Fruit fly (Drosophila melanogaster) whole organism, embryonic: ENCODE data around the gene CG2267.

ENCODE experiments used
- Adf1 ChIP-seq: fragments of 200-800 bp; sonication (Bioruptor generic); IDR thresholded peaks from 2 replicates; pipeline ENCODE4 v1.3.6; 2022; ENCODE audit warnings: missing biosample characterization, missing genetic modification characterization
- BEAF-32 ChIP-seq: fragments of 200-800 bp; sonication (Bioruptor generic); optimal IDR thresholded peaks from 3 replicates; lab custom pipeline; 2017; ENCODE audit warnings: missing biosample characterization, missing genetic modification characterization, mild to moderate bottlenecking, moderate library complexity, missing genetic modification reagents
- CG10267 ChIP-seq: fragments of 200-800 bp; sonication (Bioruptor generic); optimal IDR thresholded peaks from 2 replicates; lab custom pipeline; 2018; ENCODE audit warnings: missing biosample characterization, mild to moderate bottlenecking, missing genetic modification characterization, moderate library complexity
- CG12071 ChIP-seq: fragments of 200-800 bp; sonication (Bioruptor generic); optimal IDR thresholded peaks from 3 replicates; lab custom pipeline; 2018; ENCODE audit warnings: missing biosample characterization, mild to moderate bottlenecking, missing genetic modification characterization
- CG12104 ChIP-seq: fragments of 200-800 bp; sonication (Bioruptor generic); optimal IDR thresholded peaks from 3 replicates; lab custom pipeline; 2016; ENCODE audit warnings: missing biosample characterization, missing genetic modification characterization
- CG12236 ChIP-seq: fragments of 200-800 bp; sonication (Bioruptor generic); optimal IDR thresholded peaks from 2 replicates; lab custom pipeline; 2016; ENCODE audit warnings: missing biosample characterization, missing genetic modification characterization
- CG12391 ChIP-seq: fragments of 200-800 bp; sonication (Bioruptor generic); optimal IDR thresholded peaks from 3 replicates; lab custom pipeline; 2018; ENCODE audit warnings: missing biosample characterization, mild to moderate bottlenecking, missing genetic modification characterization, moderate library complexity
- CG13296 ChIP-seq: fragments of 200-800 bp; sonication (Bioruptor generic); optimal IDR thresholded peaks from 3 replicates; lab custom pipeline; 2018; ENCODE audit warnings: missing biosample characterization, mild to moderate bottlenecking, missing genetic modification characterization
- CG15514 ChIP-seq: fragments of 200-800 bp; sonication (Bioruptor generic); optimal IDR thresholded peaks from 3 replicates; lab custom pipeline; 2017; ENCODE audit warnings: missing biosample characterization, missing genetic modification characterization, mild to moderate bottlenecking, moderate library complexity, missing genetic modification reagents
- CG17186 ChIP-seq: fragments of 200-800 bp; sonication (Bioruptor generic); optimal IDR thresholded peaks from 3 replicates; lab custom pipeline; 2017; ENCODE audit warnings: missing biosample characterization, missing genetic modification reagents, missing genetic modification characterization
- CG32767 ChIP-seq: fragments of 200-800 bp; sonication (Bioruptor generic); IDR thresholded peaks from 2 replicates; pipeline ENCODE4 v1.3.6; 2022; ENCODE audit warnings: missing biosample characterization, missing genetic modification characterization
- CG33557 ChIP-seq: fragments of 200-800 bp; sonication (Bioruptor generic); optimal IDR thresholded peaks from 2 replicates; lab custom pipeline; 2019; ENCODE audit warnings: missing biosample characterization, mild to moderate bottlenecking, missing genetic modification characterization, moderate library complexity
- CG42726 ChIP-seq: fragments of 200-800 bp; sonication (Bioruptor generic); IDR thresholded peaks from 2 replicates; pipeline ENCODE4 v1.3.6; 2022; ENCODE audit warnings: missing biosample characterization, missing genetic modification characterization; ENCODE audit not compliant: partially characterized antibody
- CG5180 ChIP-seq: fragments of 200-800 bp; sonication (Bioruptor generic); optimal IDR thresholded peaks from 3 replicates; lab custom pipeline; 2017; ENCODE audit warnings: missing biosample characterization, missing genetic modification characterization, mild to moderate bottlenecking, moderate library complexity, missing genetic modification reagents
- CG7928 ChIP-seq: fragments of 200-800 bp; sonication (Bioruptor generic); optimal IDR thresholded peaks from 2 replicates; lab custom pipeline; 2017; ENCODE audit warnings: missing biosample characterization, mild to moderate bottlenecking, missing genetic modification characterization
- CG8944 ChIP-seq: fragments of 200-800 bp; sonication (Bioruptor generic); optimal IDR thresholded peaks from 3 replicates; lab custom pipeline; 2016; ENCODE audit warnings: missing biosample characterization, missing genetic modification characterization
- CTCF ChIP-seq: fragments of 200-800 bp; sonication (Bioruptor generic); optimal IDR thresholded peaks from 2 replicates; lab custom pipeline; 2017; ENCODE audit warnings: missing biosample characterization, mild to moderate bottlenecking, missing genetic modification characterization, moderate library complexity
- D19A ChIP-seq: fragments of 200-800 bp; optimal IDR thresholded peaks from 3 replicates; lab custom pipeline; 2019; ENCODE audit warnings: missing biosample characterization, mild to moderate bottlenecking, missing genetic modification characterization, moderate library complexity
- Dbx ChIP-seq: fragments of 200-800 bp; sonication (Bioruptor generic); IDR thresholded peaks from 3 replicates; pipeline ENCODE4 v1.3.6; 2022; ENCODE audit warnings: missing biosample characterization, missing genetic modification characterization
- Dref ChIP-seq: fragments of 200-800 bp; sonication (Bioruptor generic); IDR thresholded peaks from 2 replicates; pipeline ENCODE4 v1.3.6; 2022; ENCODE audit warnings: missing biosample characterization, missing genetic modification characterization
- Hr78 ChIP-seq, 2 experiments: fragments of 200-800 bp in 1 of 2; fragments of >200 bp in 1 of 2; sonication (Bioruptor generic) in 1 of 2; optimal IDR thresholded peaks; 2 replicates each; lab custom pipeline; 2017 to 2019; ENCODE audit warnings: missing biosample characterization in 2 of 2, missing genetic modification characterization in 2 of 2, mild to moderate bottlenecking in 1 of 2, moderate library complexity in 1 of 2
- Max ChIP-seq: fragments of 200-800 bp; sonication (Bioruptor generic); optimal IDR thresholded peaks from 2 replicates; lab custom pipeline; 2016; ENCODE audit warnings: missing biosample characterization, mild to moderate bottlenecking, missing genetic modification characterization
- Med ChIP-seq: fragments of 200-800 bp; sonication (Bioruptor generic); peaks from one replicate; lab custom pipeline; 2016; ENCODE audit warnings: missing biosample characterization, missing genetic modification characterization, mild to moderate bottlenecking, inconsistent platforms, moderate library complexity
- Myb ChIP-seq: fragments of 200-800 bp; sonication (Bioruptor generic); optimal IDR thresholded peaks from 2 replicates; lab custom pipeline; 2016; ENCODE audit warnings: missing biosample characterization, missing genetic modification characterization
- Pdp1 ChIP-seq, 2 experiments: fragments of 200-800 bp; sonication (Bioruptor generic); optimal IDR thresholded peaks; 3 replicates each; lab custom pipeline; 2016; ENCODE audit warnings: missing biosample characterization in 2 of 2, missing genetic modification characterization in 2 of 2, mild to moderate bottlenecking in 1 of 2, moderate library complexity in 1 of 2
- Sry-δ ChIP-seq: fragments of 200-800 bp; sonication (Bioruptor generic); optimal IDR thresholded peaks from 2 replicates; lab custom pipeline; 2016; ENCODE audit warnings: missing biosample characterization, missing genetic modification characterization
- Xbp1 ChIP-seq: fragments of 200-800 bp; sonication (Bioruptor generic); optimal IDR thresholded peaks from 3 replicates; lab custom pipeline; 2016; ENCODE audit warnings: missing biosample characterization, mild to moderate bottlenecking, missing genetic modification characterization
- amos ChIP-seq: fragments of 200-800 bp; sonication (Bioruptor generic); IDR thresholded peaks from 2 replicates; pipeline ENCODE4 v1.3.6; 2022; ENCODE audit warnings: missing biosample characterization, missing genetic modification characterization; ENCODE audit not compliant: partially characterized antibody
- bigmax ChIP-seq: fragments of 200-800 bp; sonication (Bioruptor generic); optimal IDR thresholded peaks from 2 replicates; lab custom pipeline; 2018; ENCODE audit warnings: missing biosample characterization, mild to moderate bottlenecking, missing genetic modification characterization
- croc ChIP-seq: fragments of 200-800 bp; sonication (Bioruptor generic); conservative IDR thresholded peaks from 3 replicates; pipeline ENCODE4 v1.3.6; 2022; ENCODE audit warnings: missing biosample characterization, missing genetic modification characterization
- crol ChIP-seq: fragments of 200-800 bp; sonication (Bioruptor generic); IDR thresholded peaks from 2 replicates; pipeline ENCODE4 v1.3.6; 2022; ENCODE audit warnings: missing biosample characterization, missing genetic modification characterization
- cwo ChIP-seq: fragments of 200-800 bp; sonication (Bioruptor generic); optimal IDR thresholded peaks from 3 replicates; lab custom pipeline; 2017; ENCODE audit warnings: missing biosample characterization, missing genetic modification characterization, mild to moderate bottlenecking, moderate library complexity, missing genetic modification reagents
- dati ChIP-seq: fragments of 200-800 bp; sonication (Bioruptor generic); IDR thresholded peaks from 2 replicates; pipeline ENCODE4 v1.3.6; 2022; ENCODE audit warnings: missing biosample characterization, missing genetic modification characterization
- ems ChIP-seq: fragments of 200-800 bp; sonication (Bioruptor generic); optimal IDR thresholded peaks from 3 replicates; lab custom pipeline; 2016; ENCODE audit warnings: missing biosample characterization, missing genetic modification characterization
- en ChIP-seq: fragments of 200-800 bp; sonication (Bioruptor generic); optimal IDR thresholded peaks from 2 replicates; lab custom pipeline; 2016; ENCODE audit warnings: missing biosample characterization, missing genetic modification characterization
- fu2 ChIP-seq: fragments of 200-800 bp; sonication (Bioruptor generic); optimal IDR thresholded peaks from 2 replicates; lab custom pipeline; 2016; ENCODE audit warnings: missing biosample characterization, missing genetic modification characterization
- gcm ChIP-seq: fragments of 200-800 bp; sonication (Bioruptor generic); optimal IDR thresholded peaks from 2 replicates; lab custom pipeline; 2019; ENCODE audit warnings: missing biosample characterization, mild to moderate bottlenecking, missing genetic modification characterization, moderate library complexity
- grau ChIP-seq: fragments of 200-800 bp; optimal IDR thresholded peaks from 3 replicates; lab custom pipeline; 2019; ENCODE audit warnings: missing biosample characterization, mild to moderate bottlenecking, missing genetic modification characterization, moderate library complexity
- grn ChIP-seq: fragments of 200-800 bp; sonication (Bioruptor generic); optimal IDR thresholded peaks from 3 replicates; lab custom pipeline; 2017; ENCODE audit warnings: missing biosample characterization, missing genetic modification characterization
- ind ChIP-seq: fragments of 200-800 bp; sonication (Bioruptor generic); optimal IDR thresholded peaks from 3 replicates; lab custom pipeline; 2016; ENCODE audit warnings: missing biosample characterization, missing genetic modification characterization
- pan ChIP-seq, 4 experiments: fragments of >200 bp in 3 of 4; fragments of 200-800 bp in 1 of 4; sonication (Bioruptor generic) in 1 of 4; optimal IDR thresholded peaks in 3 of 4; IDR thresholded peaks in 1 of 4; 2 replicates each; pipeline versions ENCODE4 v1.3.6 to Lab custom; 2017 to 2022; ENCODE audit warnings: missing biosample characterization in 2 of 4, missing genetic modification characterization in 2 of 4, mixed read lengths in 1 of 4
- pnt ChIP-seq: fragments of 200-800 bp; sonication (Bioruptor generic); optimal IDR thresholded peaks from 3 replicates; lab custom pipeline; 2016; ENCODE audit warnings: missing biosample characterization, missing genetic modification characterization
- prd ChIP-seq, 3 experiments: fragments of >200 bp in 2 of 3; fragments of 200-800 bp in 1 of 3; sonication (Bioruptor generic) in 1 of 3; optimal IDR thresholded peaks in 2 of 3; IDR thresholded peaks in 1 of 3; 2 replicates in 2 of 3; 3 replicates in 1 of 3; pipeline versions ENCODE4 v1.3.6 to Lab custom; 2017 to 2022; ENCODE audit warnings: missing biosample characterization in 1 of 3, missing genetic modification characterization in 1 of 3
- pzg ChIP-seq: fragments of 200-800 bp; sonication (Bioruptor generic); optimal IDR thresholded peaks from 3 replicates; lab custom pipeline; 2018; ENCODE audit warnings: missing biosample characterization, mild to moderate bottlenecking, missing genetic modification characterization, moderate library complexity
- stwl ChIP-seq: fragments of 200-800 bp; sonication (Bioruptor generic); optimal IDR thresholded peaks from 3 replicates; lab custom pipeline; 2018; ENCODE audit warnings: missing biosample characterization, mild to moderate bottlenecking, missing genetic modification characterization, moderate library complexity
- wor ChIP-seq: fragments of 200-800 bp; sonication (Bioruptor generic); IDR thresholded peaks from 2 replicates; pipeline ENCODE4 v1.3.6; 2022; ENCODE audit warnings: missing biosample characterization, missing genetic modification characterization
- zf30C ChIP-seq: fragments of 200-800 bp; sonication (Bioruptor generic); optimal IDR thresholded peaks from 3 replicates; lab custom pipeline; 2018; ENCODE audit warnings: missing biosample characterization, mild to moderate bottlenecking, missing genetic modification characterization

CG2267 gene

DNA sequence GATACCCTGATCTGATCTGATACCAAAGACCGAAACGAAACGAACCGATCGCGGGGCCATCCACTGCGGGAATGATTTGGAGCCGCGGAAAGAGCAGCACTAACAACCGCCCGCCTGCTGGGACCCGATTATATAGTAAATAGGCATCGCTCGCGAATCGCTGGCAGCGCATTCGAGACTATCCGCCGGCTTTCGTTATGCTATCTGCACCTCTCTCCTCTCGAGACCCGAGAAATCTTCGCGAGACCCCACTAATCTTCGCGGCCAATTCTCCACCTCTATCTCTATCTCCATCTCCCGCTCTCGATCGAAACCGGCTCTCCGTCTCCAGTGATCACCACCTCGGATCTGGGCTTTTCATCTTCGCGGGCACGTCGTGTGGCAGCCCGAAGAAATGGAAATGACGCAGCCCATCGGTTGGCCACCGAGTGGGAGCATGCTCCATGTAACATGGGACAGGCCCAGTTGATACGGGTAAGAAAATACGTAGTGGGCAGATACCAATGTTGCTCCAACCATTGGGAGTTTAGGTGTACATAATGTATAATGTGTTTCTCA, 41.6 kb downstream of the CG2267 start, which contains the start of gene CG9717 (continued):
- no peak for TF ChIP-seq Dref (GFP tag; lab: Robert Waterston, UW)
- TF ChIP-seq Xbp1 (GFP tag; lab: Kevin White, UChicago), result no peak
- no peak for TF ChIP-seq CG12236 (GFP tag; lab: Kevin White, UChicago)
- no peak for TF ChIP-seq Dbx (GFP tag; lab: Robert Waterston, UW)
- no peak for TF ChIP-seq pan (optimal IDR thresholded peaks at IDR 0.05; lab: Kevin White, UChicago)
- TF ChIP-seq pan (GFP tag; optimal IDR thresholded peaks at IDR 0.05 in 1 of 2, IDR thresholded peaks at IDR 0.05 in 1 of 2), result no peak
- no peak for TF ChIP-seq grau
- TF ChIP-seq CTCF (GFP tag; lab: Kevin White, UChicago), result no peak
- TF ChIP-seq grn, result peak; percentile 13
- TF ChIP-seq CG42726, result 0 out of 2 replicates have a peak, but pooled peaks have one; percentile 21
- no peak for TF ChIP-seq cwo (GFP tag; lab: Kevin White, UChicago)
- no peak for TF ChIP-seq pnt (GFP tag; lab: Kevin White, UChicago)
- no peak for TF ChIP-seq D19A (tag; lab: Kevin White, UChicago)
- TF ChIP-seq croc (GFP tag; lab: Robert Waterston, UW), result no peak
- TF ChIP-seq gcm, result no peak
- TF ChIP-seq CG12391 (tag; lab: Kevin White, UChicago), result no peak
- no peak for TF ChIP-seq wor (GFP tag; lab: Robert Waterston, UW)
- no peak for TF ChIP-seq prd (optimal IDR thresholded peaks at IDR 0.05; lab: Kevin White, UChicago)
- TF ChIP-seq prd (GFP tag; IDR thresholded peaks at IDR 0.05; lab: Robert Waterston, UW), result no peak
- no peak for TF ChIP-seq amos
- no peak for TF ChIP-seq CG12104 (GFP tag; lab: Kevin White, UChicago)
- TF ChIP-seq Pdp1 (GFP tag; optimal IDR thresholded peaks at IDR 0.05; lab: Kevin White, UChicago), result peak in 1 of 2 experiments; percentile 9
- TF ChIP-seq CG8944 (GFP tag; lab: Kevin White, UChicago), result no peak
- no peak for TF ChIP-seq bigmax (GFP tag; lab: Kevin White, UChicago)
- TF ChIP-seq zf30C (GFP tag; lab: Kevin White, UChicago), result no peak
- peak; percentile 55 for TF ChIP-seq Med
- TF ChIP-seq fu2, result no peak
- no peak for TF ChIP-seq dati (GFP tag; lab: Robert Waterston, UW)
- no peak for TF ChIP-seq crol (GFP tag; lab: Robert Waterston, UW)
- no peak for TF ChIP-seq CG17186 (GFP tag; lab: Kevin White, UChicago)
- TF ChIP-seq ems (GFP tag; lab: Kevin White, UChicago), result no peak
- TF ChIP-seq CG32767 (GFP tag; lab: Robert Waterston, UW), result no peak
- no peak for TF ChIP-seq CG5180 (GFP tag; lab: Kevin White, UChicago)
- no peak for TF ChIP-seq en (GFP tag; lab: Kevin White, UChicago)
- no peak for TF ChIP-seq CG13296
- no peak for TF ChIP-seq CG12071

DNA sequence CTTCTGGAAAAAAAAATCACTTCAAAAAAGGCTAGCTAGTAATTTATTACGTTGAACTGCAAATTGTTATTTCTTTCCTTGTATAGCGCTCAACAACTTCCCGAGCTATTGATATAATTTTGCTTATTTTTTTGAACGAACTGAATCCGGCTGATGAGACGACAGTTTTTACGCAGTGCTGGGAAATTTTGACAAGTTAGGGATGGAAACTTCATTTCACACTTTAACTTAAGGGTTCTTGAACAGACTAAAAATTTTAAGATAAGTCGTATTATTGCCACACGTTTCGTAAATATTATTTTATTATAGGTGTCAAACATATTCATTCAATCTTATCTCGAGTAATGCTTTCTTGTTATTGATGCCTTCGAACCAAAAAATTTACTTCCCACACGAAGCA, 45.3 kb downstream of the CG2267 start, which contains the start of gene Rpt6R:
Rpt6R (minus strand) TSS at position 156 of the 400 bp plus-strand sequence.
- TF ChIP-seq Sry-δ, result peak; percentile 11
- no peak for TF ChIP-seq Max (GFP tag; lab: Kevin White, UChicago)
- peak; percentile 75 for TF ChIP-seq CG7928 (GFP tag; lab: Kevin White, UChicago)
- TF ChIP-seq CG13296, result no peak
- peak; percentile 17 for TF ChIP-seq Myb (GFP tag; lab: Kevin White, UChicago)
- peak; percentile 8 for TF ChIP-seq stwl (tag; lab: Kevin White, UChicago)
- TF ChIP-seq CG10267 (tag; lab: Kevin White, UChicago), result peak; percentile 12
- TF ChIP-seq pzg (GFP tag; lab: Kevin White, UChicago), result peak; percentile 20
- no peak for TF ChIP-seq Hr78 (GFP tag; optimal IDR thresholded peaks at IDR 0.05; lab: Kevin White, UChicago)
- TF ChIP-seq CG33557, result no peak
- TF ChIP-seq BEAF-32 (GFP tag; lab: Kevin White, UChicago), result peak; percentile 0
- TF ChIP-seq Adf1 (GFP tag; lab: Robert Waterston, UW), result no peak
- peak; percentile 97 for TF ChIP-seq CG15514 (GFP tag; lab: Kevin White, UChicago)
- TF ChIP-seq ind (GFP tag; lab: Kevin White, UChicago), result no peak
